Fruit fly (Drosophila melanogaster): ENCODE results near the gene Gnpnat.
A peak's percentile ranks its signal among the peaks of the same experiment; 100 is the strongest.

Gnpnat gene

dm6 chr3R:29723048-29723656 lies 14.9 kb upstream of the Gnpnat start, which contains the start of gene Pcd (continued):
- TF ChIP-seq Fer3 (tag; optimal IDR thresholded peaks at IDR 0.05) (no peak), da (GFP tag; optimal IDR thresholded peaks at IDR 0.05) (no peak), CG11247 (GFP tag; IDR thresholded peaks at IDR 0.05) (no peak), Rx (GFP tag; IDR thresholded peaks at IDR 0.05) (no peak), pfk (GFP tag; optimal IDR thresholded peaks at IDR 0.05) (no peak), CG17568 (GFP tag; optimal IDR thresholded peaks at IDR 0.05) (no peak), sisA (GFP tag; IDR thresholded peaks at IDR 0.05) (no peak), sug (tag; optimal IDR thresholded peaks at IDR 0.05) (peak; percentile 3)

dm6 chr3R:29724745-29725144 lies 13.3 kb upstream of the Gnpnat start, which contains the start of the genes Naa40 and CG18731:
Gene Naa40 (minus strand): TSS chr3R:29724950.
Gene CG18731 (plus strand): TSS chr3R:29725027.
- TF ChIP-seq Hmx (GFP tag; optimal IDR thresholded peaks at IDR 0.05) (no peak), gcm2 (GFP tag; optimal IDR thresholded peaks at IDR 0.05) (no peak), Deaf1 (tag; optimal IDR thresholded peaks at IDR 0.05) (no peak), zfh1 (GFP tag; IDR thresholded peaks at IDR 0.05) (no peak), Asciz (GFP tag; optimal IDR thresholded peaks at IDR 0.05) (no peak), CG18599 (GFP tag; optimal IDR thresholded peaks at IDR 0.05) (no peak), CG2202 (tag; optimal IDR thresholded peaks at IDR 0.05) (no peak), CG32532 (GFP tag; IDR thresholded peaks at IDR 0.05) (no peak), BtbVII (GFP tag; optimal IDR thresholded peaks at IDR 0.05) (no peak), Doc3 (GFP tag; IDR thresholded peaks at IDR 0.05; ENCODE audit: partially characterized antibody) (peak; percentile 63), ftz-f1 (GFP tag; optimal IDR thresholded peaks at IDR 0.05) (no peak), pzg (GFP tag; optimal IDR thresholded peaks at IDR 0.05) (peak; percentile 63), CG6272 (GFP tag; IDR thresholded peaks at IDR 0.05) (peak; percentile 38; the same call in 1 of the 2 replicates), Dip3 (GFP tag; optimal IDR thresholded peaks at IDR 0.05) (no peak), Ravus (GFP tag; IDR thresholded peaks at IDR 0.05) (no peak), CG1602 (GFP tag; optimal IDR thresholded peaks at IDR 0.05) (no peak), Bdp1 (GFP tag; optimal IDR thresholded peaks at IDR 0.05) (no peak), CG17359 (tag; optimal IDR thresholded peaks at IDR 0.05) (no peak), CG4730 (GFP tag; IDR thresholded peaks at IDR 0.05) (no peak), vnd (GFP tag; IDR thresholded peaks at IDR 0.05; ENCODE audit: partially characterized antibody) (no peak; the same call in 2 of the 3 replicates), CG12942 (GFP tag; optimal IDR thresholded peaks at IDR 0.05) (no peak), kah (GFP tag; optimal IDR thresholded peaks at IDR 0.05) (no peak), nerfin-2 (GFP tag; IDR thresholded peaks at IDR 0.05; ENCODE audit: partially characterized antibody) (no peak), Jarid2 (GFP tag; optimal IDR thresholded peaks at IDR 0.05) (no peak), CG2875 (GFP tag; optimal IDR thresholded peaks at IDR 0.05) (no peak), Poxn (GFP tag; IDR thresholded peaks at IDR 0.05) (no peak), so (GFP tag; IDR thresholded peaks at IDR 0.05) (no peak), CG10959 (GFP tag; IDR thresholded peaks at IDR 0.05) (no peak), knrl (GFP tag; IDR thresholded peaks at IDR 0.05; ENCODE audit: partially characterized antibody) (peak; percentile 65), Pdp1 (GFP tag; optimal IDR thresholded peaks at IDR 0.05) (no peak), CG3281 (GFP tag; optimal IDR thresholded peaks at IDR 0.05) (no peak), CG13894 (tag; optimal IDR thresholded peaks at IDR 0.05) (no peak), Sox102F (GFP tag; optimal IDR thresholded peaks at IDR 0.05) (no peak), ato (GFP tag; IDR thresholded peaks at IDR 0.05; ENCODE audit: partially characterized antibody) (no peak), CG7745 (tag; optimal IDR thresholded peaks at IDR 0.05) (no peak), pita (GFP tag; optimal IDR thresholded peaks at IDR 0.05) (no peak), CG1233 (GFP tag; optimal IDR thresholded peaks at IDR 0.05) (no peak), CG30020 (tag; optimal IDR thresholded peaks at IDR 0.05) (no peak), sna (GFP tag; IDR thresholded peaks at IDR 0.05; ENCODE audit: partially characterized antibody) (peak; percentile 62), stwl (tag; optimal IDR thresholded peaks at IDR 0.05) (peak; percentile 38), gfzf (GFP tag; optimal IDR thresholded peaks at IDR 0.05) (peak; percentile 77)
